Fruit fly (Drosophila melanogaster): Measurements from ENCODE around the gene CG18858.

dm6 chr2L:20478549-20479238 is 19.8 kb upstream of the CG18858 start:
- TF ChIP-seq ttk (optimal IDR thresholded peaks at IDR 0.05) (no peak), psq (optimal IDR thresholded peaks at IDR 0.05) (no peak), h (optimal IDR thresholded peaks at IDR 0.05) (no peak), Sin3A (optimal IDR thresholded peaks at IDR 0.05) (no peak), insv (optimal IDR thresholded peaks at IDR 0.05) (no peak)
